Fruit fly (Drosophila melanogaster): ENCODE results near the gene CG8419.

The CG8419 gene

DNA sequence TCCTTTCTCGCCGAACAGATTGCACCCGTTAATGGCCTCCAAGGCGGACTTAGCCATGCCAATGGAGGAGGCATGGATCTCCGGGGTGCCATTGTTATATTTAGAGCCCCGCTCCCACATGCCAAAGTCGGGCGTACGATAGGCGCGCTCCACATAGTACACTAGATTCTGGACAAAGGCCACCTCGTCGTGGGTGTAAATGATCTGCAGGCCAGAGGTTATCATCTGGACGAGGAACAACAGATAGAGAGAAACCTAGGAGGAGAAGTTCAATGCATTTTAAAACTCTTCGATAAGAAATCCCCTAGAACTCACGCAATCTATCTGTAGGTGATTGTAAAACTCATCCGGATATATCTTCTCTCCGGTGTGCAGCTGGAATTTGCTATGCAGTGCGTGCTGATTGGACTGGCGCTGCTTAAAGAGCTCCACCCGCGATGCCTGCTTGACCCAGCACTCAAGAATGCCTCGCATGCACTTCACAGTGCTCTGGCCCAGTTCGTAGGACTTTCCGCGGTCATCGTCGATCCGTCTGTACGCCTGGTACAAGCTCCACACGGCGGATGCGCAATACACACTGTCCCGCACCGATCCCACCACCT lies 10.1 kb upstream of the CG8419 start:
- peak; percentile 15 for TF ChIP-seq br (GFP tag; optimal IDR thresholded peaks at IDR 0.05)
- TF ChIP-seq sv (GFP tag; optimal IDR thresholded peaks at IDR 0.05): no peak

DNA sequence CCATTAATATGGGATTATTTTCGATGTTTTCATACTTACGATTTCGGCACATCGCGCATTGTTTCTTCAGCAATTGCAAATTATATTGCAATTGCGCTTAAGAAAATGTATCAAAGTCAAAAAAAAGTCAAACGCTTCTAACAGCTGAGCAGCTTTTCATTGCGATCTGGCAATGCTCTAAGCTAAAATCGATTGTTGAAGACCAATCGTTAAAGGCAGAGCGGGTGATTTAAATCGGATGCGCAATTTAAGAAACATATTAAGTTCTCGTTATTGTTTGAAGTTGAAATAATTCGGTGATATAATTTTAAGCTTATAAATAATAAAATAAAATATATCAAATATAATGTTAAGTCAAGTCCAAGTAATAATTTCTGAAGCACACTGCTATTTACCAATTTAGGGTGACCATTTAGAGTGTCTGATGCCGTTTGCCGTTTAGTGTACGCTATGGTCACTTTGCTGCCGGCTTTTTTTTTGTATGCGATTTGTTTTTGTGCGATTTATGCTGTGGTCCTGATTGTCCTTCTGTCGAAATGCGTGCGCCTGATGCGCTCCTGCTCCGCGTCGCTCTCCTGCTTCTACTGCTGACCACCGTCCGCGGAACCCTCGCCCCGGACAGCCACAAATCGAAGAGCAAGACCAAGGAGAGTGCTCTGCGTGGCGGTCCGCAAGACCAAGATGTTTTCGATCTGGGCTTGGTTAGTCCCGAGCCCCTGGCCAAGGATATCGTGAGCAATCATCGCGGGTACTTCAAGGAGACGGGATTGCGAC lies 9.0 kb upstream of the CG8419 start, which contains the start of the genes CG8475 and CG8460:
TSS of gene CG8475 (minus strand) at position 162 of the 774 bp plus-strand sequence.
TSS of gene CG8460 (plus strand) at position 437 of the 774 bp plus-strand sequence.
- TF ChIP-seq Dfd (GFP tag; optimal IDR thresholded peaks at IDR 0.05) (no peak), Vsx2 (GFP tag; optimal IDR thresholded peaks at IDR 0.05; ENCODE audit: partially characterized antibody) (no peak), Abd-B (GFP tag; optimal IDR thresholded peaks at IDR 0.05) (no peak)

DNA sequence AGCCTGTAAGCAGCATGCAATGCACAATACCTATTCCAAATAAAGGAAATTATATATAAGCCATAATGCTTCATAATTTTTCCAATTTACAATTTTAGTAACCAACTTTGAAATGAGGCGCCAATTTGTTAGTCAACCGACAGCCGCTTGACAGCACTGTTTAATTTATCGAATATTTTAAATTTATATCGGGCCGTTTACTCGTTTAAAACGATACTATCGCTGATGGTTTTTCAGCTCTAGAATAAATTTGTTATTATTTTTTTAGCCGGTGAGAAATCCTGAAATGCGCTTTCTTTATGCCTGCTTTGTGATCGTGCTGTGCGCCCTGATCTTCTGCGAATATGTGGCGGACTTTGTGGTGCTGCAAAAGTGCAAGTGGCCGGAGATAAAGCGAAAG lies 7.2 kb upstream of the CG8419 start, which contains the start of gene PGAP5:
TSS of gene PGAP5 (plus strand) at position 126 of the 400 bp plus-strand sequence.
- TF ChIP-seq CrebA (GFP tag; optimal IDR thresholded peaks at IDR 0.05; ENCODE audit: borderline replicate concordance): no peak
- peak; percentile 12 for TF ChIP-seq sv (GFP tag; optimal IDR thresholded peaks at IDR 0.05)
- TF ChIP-seq OdsH (GFP tag; optimal IDR thresholded peaks at IDR 0.05): no peak
- TF ChIP-seq Dfd (GFP tag; optimal IDR thresholded peaks at IDR 0.05): no peak
- TF ChIP-seq woc (GFP tag; optimal IDR thresholded peaks at IDR 0.05): no peak
- no peak for TF ChIP-seq h (GFP tag; optimal IDR thresholded peaks at IDR 0.05)
- TF ChIP-seq GATAd (GFP tag; optimal IDR thresholded peaks at IDR 0.05): no peak
- TF ChIP-seq Rel (GFP tag; optimal IDR thresholded peaks at IDR 0.05): no peak
- TF ChIP-seq Rel (tag; optimal IDR thresholded peaks at IDR 0.05): no peak
- peak; percentile 77 for TF ChIP-seq Hnf4 (GFP tag; optimal IDR thresholded peaks at IDR 0.05)
- no peak for TF ChIP-seq brk (GFP tag; optimal IDR thresholded peaks at IDR 0.05)
- TF ChIP-seq rgr (GFP tag; optimal IDR thresholded peaks at IDR 0.05): no peak
- no peak for TF ChIP-seq tai (GFP tag; optimal IDR thresholded peaks at IDR 0.05)
- TF ChIP-seq sage (GFP tag; optimal IDR thresholded peaks at IDR 0.05): no peak
- no peak for TF ChIP-seq Vsx2 (GFP tag; optimal IDR thresholded peaks at IDR 0.05; ENCODE audit: partially characterized antibody)
- TF ChIP-seq br (GFP tag; optimal IDR thresholded peaks at IDR 0.05): peak; percentile 39
- TF ChIP-seq Sp1 (GFP tag; optimal IDR thresholded peaks at IDR 0.05): no peak
- no peak for TF ChIP-seq dl (GFP tag; optimal IDR thresholded peaks at IDR 0.05; ENCODE audit: insufficient read depth in 1 of 2, partially characterized antibody in 2 of 2)
- TF ChIP-seq Dif (GFP tag; optimal IDR thresholded peaks at IDR 0.05; ENCODE audit: partially characterized antibody): no peak
- TF ChIP-seq fru (GFP tag; optimal IDR thresholded peaks at IDR 0.05): no peak
- TF ChIP-seq Jra (GFP tag; optimal IDR thresholded peaks at IDR 0.05): peak; percentile 3
- peak; percentile 10 for TF ChIP-seq Hr83 (GFP tag; optimal IDR thresholded peaks at IDR 0.05; ENCODE audit: poor library complexity, severe bottlenecking)
- no peak for TF ChIP-seq N (GFP tag; optimal IDR thresholded peaks at IDR 0.05)
- peak; percentile 13 for TF ChIP-seq dsf (GFP tag; optimal IDR thresholded peaks at IDR 0.05; ENCODE audit: borderline replicate concordance)
- TF ChIP-seq lola (GFP tag; optimal IDR thresholded peaks at IDR 0.05): no peak

DNA sequence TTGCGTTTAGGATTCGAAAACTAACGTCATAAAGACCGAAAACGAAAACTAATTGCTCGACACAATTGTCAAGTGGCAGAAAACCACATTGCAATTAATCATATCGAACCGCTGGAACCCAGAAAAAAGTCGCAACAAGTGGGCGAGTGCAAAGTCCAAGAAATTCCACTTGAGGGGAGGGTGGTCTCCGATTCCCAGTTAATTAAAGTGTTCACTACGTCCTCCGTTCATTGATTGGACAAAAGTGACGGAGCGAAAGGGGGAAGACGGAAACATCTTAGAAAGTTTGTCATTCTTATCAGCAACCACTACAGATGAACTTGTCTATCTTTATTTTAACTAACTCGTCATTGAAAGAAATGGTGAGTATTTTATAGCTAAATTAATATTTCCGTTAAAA lies 3.4 kb upstream of the CG8419 start:
- TF ChIP-seq dl (GFP tag; optimal IDR thresholded peaks at IDR 0.05; ENCODE audit: insufficient read depth in 1 of 2, partially characterized antibody in 2 of 2) (no peak), Abd-B (GFP tag; optimal IDR thresholded peaks at IDR 0.05) (no peak), Hnf4 (GFP tag; optimal IDR thresholded peaks at IDR 0.05) (peak; percentile 10)

DNA sequence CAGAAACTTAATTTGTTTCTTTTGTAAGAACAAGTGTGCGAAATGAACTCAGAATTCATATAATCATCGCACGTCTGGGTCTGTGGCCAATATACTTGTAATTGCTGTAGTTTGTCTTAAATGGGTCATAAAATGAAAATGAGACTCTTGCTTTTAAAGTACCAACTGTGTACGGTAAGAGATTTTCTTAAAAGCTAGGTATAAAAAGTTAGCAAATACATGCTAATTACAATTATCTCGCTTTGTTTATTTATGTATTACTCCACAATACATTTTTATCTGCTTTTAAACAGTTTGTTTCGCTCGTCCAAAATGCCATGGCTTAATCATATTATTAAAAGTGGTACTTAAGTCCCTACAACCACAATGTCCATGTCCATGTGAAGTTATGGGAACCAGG lies 2.2 kb upstream of the CG8419 start:
- no peak for TF ChIP-seq dmrt93B (GFP tag; optimal IDR thresholded peaks at IDR 0.05)

DNA sequence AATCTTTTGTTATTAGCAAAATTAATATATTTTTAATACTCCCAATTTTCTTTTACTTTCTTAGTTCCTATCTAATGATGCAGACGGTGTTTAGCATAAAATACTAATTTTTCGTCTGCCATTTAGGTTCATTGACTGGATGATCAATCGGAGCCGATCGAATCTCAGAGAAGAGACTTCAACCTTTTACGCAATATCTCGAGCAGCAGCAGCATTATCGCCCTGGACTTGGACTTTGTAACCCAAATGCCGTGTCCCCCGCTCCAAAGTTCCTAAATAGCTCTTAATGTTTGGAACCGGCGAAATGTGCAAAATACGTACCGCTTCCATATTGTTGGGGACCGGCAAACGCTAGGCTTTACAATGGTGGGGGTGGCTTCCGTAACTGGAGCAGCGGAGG lies 1.6 kb upstream of the CG8419 start:
- TF ChIP-seq Hnf4 (GFP tag; optimal IDR thresholded peaks at IDR 0.05) (peak; percentile 60), psq (GFP tag; optimal IDR thresholded peaks at IDR 0.05) (no peak)

Data from whole organism, wandering third instar larva.